Fruit fly (Drosophila melanogaster) whole organism, adult: Measurements from ENCODE around the gene CG6418.

ENCODE experiments used
- CG11617 ChIP-seq: fragments of 200-800 bp; sonication (Bioruptor generic); optimal IDR thresholded peaks from 2 replicates; lab custom pipeline; 2017; ENCODE audit warnings: mild to moderate bottlenecking, missing biosample characterization, missing genetic modification reagents, missing genetic modification characterization
- CG12768 ChIP-seq: fragments of 200-800 bp; sonication (Bioruptor generic); optimal IDR thresholded peaks from 2 replicates; lab custom pipeline; 2017; ENCODE audit warnings: missing biosample characterization, missing genetic modification characterization, mild to moderate bottlenecking, moderate library complexity, missing genetic modification reagents
- CG14711 ChIP-seq: fragments of 200-800 bp; sonication (Bioruptor generic); optimal IDR thresholded peaks from 2 replicates; lab custom pipeline; 2018; ENCODE audit warnings: missing biosample characterization, mild to moderate bottlenecking, missing genetic modification characterization, moderate library complexity
- CG1620 ChIP-seq: fragments of 200-800 bp; sonication (Bioruptor generic); optimal IDR thresholded peaks from 2 replicates; lab custom pipeline; 2016; ENCODE audit warnings: missing biosample characterization, missing genetic modification characterization
- CG33017 ChIP-seq: fragments of 200-800 bp; sonication (Bioruptor generic); optimal IDR thresholded peaks from 2 replicates; lab custom pipeline; 2018; ENCODE audit warnings: missing biosample characterization, mild to moderate bottlenecking, missing genetic modification characterization, moderate library complexity
- CG5204 ChIP-seq: fragments of 200-800 bp; sonication (Bioruptor generic); optimal IDR thresholded peaks from 2 replicates; lab custom pipeline; 2016; ENCODE audit warnings: missing biosample characterization, missing genetic modification characterization
- CG7045 ChIP-seq: fragments of 200-800 bp; sonication (Bioruptor generic); optimal IDR thresholded peaks from 2 replicates; lab custom pipeline; 2017; ENCODE audit warnings: missing biosample characterization, mild to moderate bottlenecking, missing genetic modification characterization
- CG7101 ChIP-seq: fragments of 200-800 bp; sonication (Bioruptor generic); optimal IDR thresholded peaks from 2 replicates; lab custom pipeline; 2018; ENCODE audit warnings: missing biosample characterization, mild to moderate bottlenecking, missing genetic modification characterization, moderate library complexity
- Clk ChIP-seq: fragments of 200-800 bp; sonication (Bioruptor generic); optimal IDR thresholded peaks from 2 replicates; lab custom pipeline; 2017; ENCODE audit warnings: missing biosample characterization, missing genetic modification characterization
- Crg-1 ChIP-seq: fragments of 200-800 bp; sonication (Bioruptor generic); optimal IDR thresholded peaks from 2 replicates; lab custom pipeline; 2016; ENCODE audit warnings: missing biosample characterization, missing genetic modification characterization
- Hr96 ChIP-seq: fragments of 200-800 bp; sonication (Bioruptor generic); optimal IDR thresholded peaks from 2 replicates; lab custom pipeline; 2016; ENCODE audit warnings: missing biosample characterization, missing genetic modification characterization
- Mnt ChIP-seq: fragments of 200-800 bp; sonication (Bioruptor generic); optimal IDR thresholded peaks from 2 replicates; lab custom pipeline; 2016; ENCODE audit warnings: missing biosample characterization, mild to moderate bottlenecking, missing genetic modification characterization
- bab1 ChIP-seq: fragments of 200-800 bp; sonication (Bioruptor generic); optimal IDR thresholded peaks from 3 replicates; lab custom pipeline; 2019; ENCODE audit warnings: missing biosample characterization, mild to moderate bottlenecking, missing genetic modification characterization, moderate library complexity
- cic ChIP-seq: fragments of 200-800 bp; sonication (Bioruptor generic); optimal IDR thresholded peaks from 2 replicates; lab custom pipeline; 2017; ENCODE audit warnings: missing biosample characterization, mild to moderate bottlenecking, missing genetic modification characterization, moderate library complexity
- cnc ChIP-seq, 2 experiments: fragments of >200 bp; optimal IDR thresholded peaks; 2 replicates each; lab custom pipeline; 2017
- kay ChIP-seq: fragments of 200-800 bp; sonication (Bioruptor generic); peaks from one replicate; lab custom pipeline; 2016; ENCODE audit warnings: missing biosample characterization, missing genetic modification characterization, borderline replicate concordance
- ovo ChIP-seq: fragments of 200-800 bp; sonication (Bioruptor generic); optimal IDR thresholded peaks from 2 replicates; lab custom pipeline; 2016; ENCODE audit warnings: missing biosample characterization, missing genetic modification characterization
- pad ChIP-seq: fragments of 200-800 bp; sonication (Bioruptor generic); optimal IDR thresholded peaks from 3 replicates; lab custom pipeline; 2017; ENCODE audit warnings: missing biosample characterization, missing genetic modification characterization, mild to moderate bottlenecking, moderate library complexity, missing genetic modification reagents
- tj ChIP-seq: fragments of 200-800 bp; sonication (Bioruptor generic); optimal IDR thresholded peaks from 3 replicates; lab custom pipeline; 2017; ENCODE audit warnings: missing biosample characterization, mild to moderate bottlenecking, missing genetic modification characterization, moderate library complexity
- toe ChIP-seq: fragments of 200-800 bp; sonication (Bioruptor generic); optimal IDR thresholded peaks from 2 replicates; lab custom pipeline; 2016; ENCODE audit warnings: missing biosample characterization, missing genetic modification characterization

Gene CG6418

DNA sequence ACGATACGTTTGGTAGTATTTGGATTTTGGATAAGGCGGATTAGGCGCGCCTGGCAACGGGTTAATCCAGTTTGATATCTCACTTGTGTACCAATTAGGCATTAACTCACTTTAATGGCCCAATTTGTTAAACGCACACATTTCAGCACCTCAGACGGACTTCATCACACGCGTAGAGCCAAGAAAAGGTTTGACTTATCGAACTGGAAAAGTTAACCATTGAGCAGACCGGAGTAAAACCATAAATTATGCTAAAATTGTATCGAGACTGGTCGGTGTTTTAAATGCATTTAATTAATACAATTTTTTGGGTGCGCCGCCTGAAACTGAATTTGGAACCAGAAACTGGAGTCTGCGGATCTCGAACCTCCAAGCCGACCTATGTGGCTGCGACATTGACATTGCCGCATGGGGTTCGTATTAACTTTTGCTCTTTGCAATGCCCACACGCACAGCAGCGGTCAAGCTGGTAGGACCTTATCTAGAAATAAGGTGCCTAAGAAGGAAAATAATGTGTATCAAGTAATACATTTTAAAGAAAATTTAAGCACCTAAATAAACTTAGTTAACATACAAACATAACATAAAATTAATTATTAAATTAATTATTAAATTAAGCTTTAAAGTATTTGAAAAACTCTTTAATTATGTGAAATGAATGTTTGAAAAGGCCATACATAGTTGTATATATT, 10.3 kb upstream of the CG6418 start:
- TF ChIP-seq toe (no peak), ovo (GFP tag; lab: Kevin White, UChicago) (no peak), Clk (GFP tag; lab: Kevin White, UChicago) (no peak)

- TF ChIP-seq cnc (optimal IDR thresholded peaks at IDR 0.05; lab: Kevin White, UChicago), result no peak
- no peak for TF ChIP-seq Mnt (GFP tag; lab: Kevin White, UChicago)
- no peak for TF ChIP-seq bab1
- no peak for TF ChIP-seq toe
- TF ChIP-seq CG33017, result no peak
- TF ChIP-seq Hr96 (GFP tag; lab: Kevin White, UChicago), result no peak
- TF ChIP-seq Crg-1 (GFP tag; lab: Kevin White, UChicago), result no peak
- TF ChIP-seq CG7101, result no peak
- no peak for TF ChIP-seq cic (GFP tag; lab: Kevin White, UChicago)
- TF ChIP-seq tj (GFP tag; lab: Kevin White, UChicago), result no peak
- no peak for TF ChIP-seq CG5204
- no peak for TF ChIP-seq CG11617 (GFP tag; lab: Kevin White, UChicago)
- TF ChIP-seq ovo (GFP tag; lab: Kevin White, UChicago), result no peak
- TF ChIP-seq pad (GFP tag; lab: Kevin White, UChicago), result no peak
- TF ChIP-seq Clk (GFP tag; lab: Kevin White, UChicago), result no peak
- no peak for TF ChIP-seq CG7045
These were observed 7.5 kb upstream of the CG6418 start, which contains the start of gene OXA1L for dm6 chr3L:10886371-10886770. OXA1L (minus strand) TSS chr3L:10886471.

DNA sequence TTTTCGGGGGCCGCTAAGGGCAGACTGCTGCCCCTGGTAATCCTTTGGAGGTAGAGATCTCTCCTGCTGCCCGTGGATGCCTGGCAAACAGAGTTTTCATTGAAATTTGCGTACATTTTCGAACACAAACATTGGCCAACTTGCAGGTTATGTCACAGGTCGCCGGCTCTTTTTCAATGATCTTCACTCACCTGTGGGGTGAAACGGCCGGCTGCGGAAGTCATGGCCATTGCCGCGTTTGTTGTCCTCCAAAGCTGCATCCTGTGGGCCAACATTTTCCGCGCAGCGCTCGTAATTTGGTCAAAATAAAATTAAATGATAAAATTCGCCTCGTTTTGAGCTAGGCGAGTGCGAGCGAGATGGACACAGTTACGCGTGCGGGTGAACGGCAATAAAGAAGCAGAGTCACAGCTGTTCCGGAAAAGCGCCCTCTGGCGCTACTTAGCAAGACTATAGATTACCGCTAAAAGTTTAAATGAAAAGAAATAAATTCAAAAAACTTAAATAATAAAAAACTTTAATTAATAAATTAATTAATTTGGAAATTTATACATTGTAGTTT, 7.0 kb upstream of the CG6418 start:
- TF ChIP-seq CG14711 (tag; lab: Kevin White, UChicago) (no peak), bab1 (peak; percentile 21), CG7045 (no peak)

DNA sequence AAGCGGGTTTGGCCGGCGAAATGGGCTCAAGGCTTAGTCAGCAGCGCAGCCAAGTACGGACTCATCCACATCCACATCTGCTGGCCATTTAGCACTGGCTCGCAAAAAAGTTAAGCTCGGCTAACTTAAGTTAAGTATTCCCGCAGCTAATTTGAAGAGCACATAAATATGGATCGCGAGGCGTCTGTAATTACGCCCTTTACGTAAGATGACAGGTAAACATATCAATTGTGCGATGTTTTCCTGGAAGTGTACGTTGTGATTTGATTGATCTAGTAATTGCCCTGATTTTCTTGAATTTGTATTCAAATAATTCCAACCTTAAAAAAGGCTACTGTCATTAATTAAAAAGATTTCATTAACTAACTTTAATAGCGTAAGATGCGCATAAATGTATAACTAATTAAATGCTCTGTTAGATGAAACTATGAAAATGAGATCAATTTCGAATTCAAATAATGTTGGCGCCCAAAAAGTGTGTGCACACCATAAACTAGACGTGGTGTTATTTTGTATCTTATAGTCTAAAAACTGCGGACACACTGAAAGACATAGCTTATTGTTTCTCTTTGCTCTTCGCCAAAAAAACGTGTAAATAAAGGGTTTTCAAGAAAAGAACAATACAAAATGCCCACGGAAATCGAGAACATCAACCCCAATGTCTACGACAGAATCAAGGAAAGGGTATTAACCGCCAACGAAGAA, 3.7 kb upstream of the CG6418 start, which contains the start of the genes CG6409 and galla-2:
Gene CG6409 (minus strand): TSS at position 51 of the 705 bp plus-strand sequence.
Gene galla-2 (plus strand): TSS at position 555 of the 705 bp plus-strand sequence.
- TF ChIP-seq CG11617 (GFP tag; lab: Kevin White, UChicago), result no peak
- TF ChIP-seq ovo (GFP tag; lab: Kevin White, UChicago), result no peak
- TF ChIP-seq kay (GFP tag; lab: Kevin White, UChicago), result peak; percentile 17

- peak; percentile 31 for TF ChIP-seq kay (GFP tag; lab: Kevin White, UChicago)
- no peak for TF ChIP-seq Crg-1 (GFP tag; lab: Kevin White, UChicago)
These were observed 2.8 kb downstream of the CG6418 start for dm6 chr3L:10876036-10876435.

DNA sequence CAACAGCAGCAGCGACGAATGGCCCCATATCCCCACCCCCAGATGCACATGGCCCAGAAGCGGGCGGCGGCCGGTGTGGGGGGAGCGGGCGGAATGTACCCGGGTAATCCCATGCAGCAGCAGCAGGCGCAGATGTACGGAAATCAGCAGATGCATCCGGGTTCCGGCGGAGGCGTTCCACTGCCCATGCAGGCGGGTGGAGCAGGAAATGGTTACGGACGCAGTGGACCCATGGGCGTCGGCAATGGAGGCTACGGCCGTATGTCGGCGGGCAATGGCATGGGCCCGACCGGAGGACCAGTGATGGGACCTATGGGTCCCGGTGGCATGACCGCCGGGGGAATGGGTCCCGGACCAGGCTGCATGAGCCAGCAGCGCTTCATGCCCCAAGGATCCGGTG, 7.3 kb downstream of the CG6418 start:
- TF ChIP-seq Clk (GFP tag; lab: Kevin White, UChicago) (no peak), CG1620 (GFP tag; lab: Kevin White, UChicago) (no peak), pad (GFP tag; lab: Kevin White, UChicago) (no peak), Crg-1 (GFP tag; lab: Kevin White, UChicago) (no peak), CG14711 (tag; lab: Kevin White, UChicago) (no peak), kay (GFP tag; lab: Kevin White, UChicago) (no peak), CG12768 (GFP tag; lab: Kevin White, UChicago) (no peak)

DNA sequence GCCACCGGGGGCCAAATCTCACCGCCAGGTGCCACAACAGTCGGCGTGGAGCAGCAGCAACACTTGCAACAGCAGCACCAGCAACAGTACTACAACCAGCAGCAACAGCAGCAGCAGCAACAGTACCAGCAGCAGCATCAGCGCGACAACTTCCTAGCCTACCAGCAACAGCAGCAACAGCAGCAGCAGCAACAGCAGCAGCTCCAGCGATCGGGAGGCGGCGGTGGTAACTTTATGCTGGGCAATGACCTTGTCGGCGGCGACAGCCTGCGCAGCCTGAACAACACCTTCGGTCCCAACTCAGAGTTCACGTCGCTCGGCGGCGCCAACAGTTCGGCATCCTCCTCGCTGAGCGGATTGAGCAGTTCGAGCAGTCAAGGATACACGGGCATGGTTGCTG, 8.8 kb downstream of the CG6418 start:
- TF ChIP-seq CG7045 (no peak), ovo (GFP tag; lab: Kevin White, UChicago) (no peak), Crg-1 (GFP tag; lab: Kevin White, UChicago) (no peak), CG7101 (no peak), CG1620 (GFP tag; lab: Kevin White, UChicago) (no peak), CG12768 (GFP tag; lab: Kevin White, UChicago) (no peak), Clk (GFP tag; lab: Kevin White, UChicago) (no peak), kay (GFP tag; lab: Kevin White, UChicago) (no peak), Hr96 (GFP tag; lab: Kevin White, UChicago) (no peak), pad (GFP tag; lab: Kevin White, UChicago) (no peak), tj (GFP tag; lab: Kevin White, UChicago) (no peak), Mnt (GFP tag; lab: Kevin White, UChicago) (no peak), CG33017 (no peak), bab1 (no peak), CG14711 (tag; lab: Kevin White, UChicago) (no peak), CG11617 (GFP tag; lab: Kevin White, UChicago) (no peak), cnc (optimal IDR thresholded peaks at IDR 0.05; lab: Kevin White, UChicago) (no peak), CG5204 (no peak)
